Fruit fly (Drosophila melanogaster): ENCODE data around the gene Pburs.

Gene Pburs

dm6 chr2L:14393527-14393926 lies 23.6 kb downstream of the Pburs start:
- TF ChIP-seq CG18262 (tag; optimal IDR thresholded peaks at IDR 0.05) (no peak), lab (GFP tag; optimal IDR thresholded peaks at IDR 0.05) (peak; percentile 7), Pdp1 (GFP tag; optimal IDR thresholded peaks at IDR 0.05) (peak in 1 of 2 experiments; percentile 61), Dfd (GFP tag; optimal IDR thresholded peaks at IDR 0.05) (no peak), CG34422 (GFP tag; IDR thresholded peaks at IDR 0.05) (no peak), Neu2 (GFP tag; optimal IDR thresholded peaks at IDR 0.05; ENCODE audit: borderline replicate concordance) (no peak), ERR (GFP tag; optimal IDR thresholded peaks at IDR 0.05) (no peak), CG9876 (GFP tag; optimal IDR thresholded peaks at IDR 0.05) (no peak), tna (GFP tag; IDR thresholded peaks at IDR 0.05; ENCODE audit: partially characterized antibody) (no peak), CG12236 (GFP tag; optimal IDR thresholded peaks at IDR 0.05) (no peak), CG8089 (GFP tag; optimal IDR thresholded peaks at IDR 0.05) (no peak), CG30431 (GFP tag; optimal IDR thresholded peaks at IDR 0.05) (no peak), sens (GFP tag) (peak; percentile 18), CG6175 (GFP tag; IDR thresholded peaks at IDR 0.05) (no peak), HLH3B (GFP tag; IDR thresholded peaks at IDR 0.05) (no peak), CG18011 (GFP tag; optimal IDR thresholded peaks at IDR 0.05) (no peak), Fer3 (tag; optimal IDR thresholded peaks at IDR 0.05) (peak; percentile 9), fd64A (GFP tag; optimal IDR thresholded peaks at IDR 0.05) (no peak), CG4617 (GFP tag; optimal IDR thresholded peaks at IDR 0.05; ENCODE audit: borderline replicate concordance) (no peak), NfI (GFP tag; optimal IDR thresholded peaks at IDR 0.05) (no peak), Med (GFP tag) (peak; percentile 2), CG11723 (GFP tag; optimal IDR thresholded peaks at IDR 0.05) (no peak), sd (tag; optimal IDR thresholded peaks at IDR 0.05) (no peak), Nf-YB (GFP tag; optimal IDR thresholded peaks at IDR 0.05) (no peak), CG16779 (GFP tag; IDR thresholded peaks at IDR 0.05) (no peak), Ptx1 (GFP tag; IDR thresholded peaks at IDR 0.05) (no peak), Fer1 (GFP tag; optimal IDR thresholded peaks at IDR 0.05) (no peak), HLH4C (GFP tag; IDR thresholded peaks at IDR 0.05; ENCODE audit: partially characterized antibody) (no peak), exex (tag; optimal IDR thresholded peaks at IDR 0.05) (peak; percentile 43), CG12071 (GFP tag; optimal IDR thresholded peaks at IDR 0.05) (peak; percentile 1), CG17186 (GFP tag; optimal IDR thresholded peaks at IDR 0.05) (no peak), CG11247 (GFP tag; IDR thresholded peaks at IDR 0.05) (no peak), CG4360 (GFP tag; IDR thresholded peaks at IDR 0.05) (no peak), Elba2 (GFP tag; optimal IDR thresholded peaks at IDR 0.05) (no peak), ems (GFP tag; optimal IDR thresholded peaks at IDR 0.05) (no peak), CG1602 (GFP tag; optimal IDR thresholded peaks at IDR 0.05) (no peak), Oaz (GFP tag; IDR thresholded peaks at IDR 0.05) (no peak), fd3F (GFP tag; optimal IDR thresholded peaks at IDR 0.05) (no peak), odd (GFP tag; optimal IDR thresholded peaks at IDR 0.05) (no peak), CG7745 (tag; optimal IDR thresholded peaks at IDR 0.05) (no peak), Ravus (GFP tag; IDR thresholded peaks at IDR 0.05) (no peak), CG8290 (GFP tag; optimal IDR thresholded peaks at IDR 0.05) (no peak), CG8290 (tag; optimal IDR thresholded peaks at IDR 0.05) (peak in 1 of 2 experiments; percentile 18), HmgD (GFP tag; optimal IDR thresholded peaks at IDR 0.05) (no peak), pros (GFP tag; optimal IDR thresholded peaks at IDR 0.05) (no peak), CG2875 (GFP tag; optimal IDR thresholded peaks at IDR 0.05) (no peak), CG17829 (tag; optimal IDR thresholded peaks at IDR 0.05) (no peak), ewg (GFP tag; optimal IDR thresholded peaks at IDR 0.05) (no peak), CG42726 (GFP tag; IDR thresholded peaks at IDR 0.05; ENCODE audit: partially characterized antibody) (no peak), Hr39 (optimal IDR thresholded peaks at IDR 0.05) (no peak), CG33213 (GFP tag; optimal IDR thresholded peaks at IDR 0.05) (no peak), cato (GFP tag; optimal IDR thresholded peaks at IDR 0.05; ENCODE audit: borderline replicate concordance) (no peak)
